Worm (Caenorhabditis elegans): Measurements from ENCODE around the gene Y7A9D.1.

DNA sequence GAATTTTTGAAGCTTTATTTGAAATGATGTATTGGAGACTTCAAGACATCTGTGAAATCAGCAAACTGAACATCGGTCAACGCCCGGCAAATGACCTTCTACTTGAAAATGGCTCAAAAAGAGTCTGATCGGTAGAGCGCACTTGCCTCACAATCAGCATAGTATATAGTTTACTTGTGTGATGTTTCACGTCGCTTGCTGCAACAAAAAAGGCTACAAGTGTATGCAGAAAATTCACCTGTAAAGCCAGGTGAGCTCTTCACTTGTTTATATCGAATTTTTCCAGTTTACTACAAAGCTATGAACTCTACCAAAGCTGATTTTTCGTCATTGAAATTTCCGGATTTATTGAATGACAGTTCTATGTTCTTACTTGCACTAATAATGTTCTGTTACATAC, 49.4 kb downstream of the Y7A9D.1 start, which contains the start of gene srz-71:
- no peak for TF ChIP-seq rnt-1 (tag; optimal IDR thresholded peaks at IDR 0.05)
- no peak for TF ChIP-seq nfya-1 (tag; optimal IDR thresholded peaks at IDR 0.05)
- no peak for TF ChIP-seq ref-2 (tag; optimal IDR thresholded peaks at IDR 0.05)
- no peak for TF ChIP-seq pax-1 (tag; optimal IDR thresholded peaks at IDR 0.05)
- no peak for TF ChIP-seq C38D4.7 (GFP tag; optimal IDR thresholded peaks at IDR 0.05)
- TF ChIP-seq ama-1 (optimal IDR thresholded peaks at IDR 0.05), result no peak
- no peak for TF ChIP-seq pha-4 (tag; optimal IDR thresholded peaks at IDR 0.05)
- no peak for TF ChIP-seq eyg-1 (tag; optimal IDR thresholded peaks at IDR 0.05)
- no peak for TF ChIP-seq ceh-30 (tag; optimal IDR thresholded peaks at IDR 0.05)
- no peak for TF ChIP-seq tbx-2 (tag; optimal IDR thresholded peaks at IDR 0.05)
- no peak for TF ChIP-seq pqm-1 (tag; optimal IDR thresholded peaks at IDR 0.05)
- no peak for TF ChIP-seq gmeb-2 (tag; optimal IDR thresholded peaks at IDR 0.05)
- TF ChIP-seq ztf-16 (tag; optimal IDR thresholded peaks at IDR 0.05), result no peak
